Worm (Caenorhabditis elegans) whole organism, midembryonic: Measurements from ENCODE around the gene lido-18.

Experiments used
- T22C8.4 ChIP-seq: fragments of 200-800 bp; sonication (Bioruptor generic); IDR thresholded peaks from 2 replicates; pipeline ENCODE4 v1.3.6; 2022; ENCODE audit warnings: missing genetic modification characterization, missing compliant biosample characterization
- cog-1 ChIP-seq: sonication (generic microtip); optimal IDR thresholded peaks from 2 replicates; lab custom pipeline; 2016; ENCODE audit warnings: missing genetic modification characterization, missing compliant biosample characterization
- flt-1 ChIP-seq: fragments of 200-800 bp; sonication (Bioruptor generic); IDR thresholded peaks from 2 replicates; pipeline ENCODE4 v1.3.6; 2022; ENCODE audit warnings: missing genetic modification characterization, missing compliant biosample characterization
- klf-2 ChIP-seq: fragments of 200-800 bp; sonication (Bioruptor generic); conservative IDR thresholded peaks from 2 replicates; pipeline ENCODE4 v1.3.6; 2022; ENCODE audit warnings: missing genetic modification reagents, missing genetic modification characterization, missing compliant biosample characterization
- med-1 ChIP-seq: sonication (generic microtip); optimal IDR thresholded peaks from 2 replicates; lab custom pipeline; 2017; ENCODE audit warnings: missing genetic modification characterization, mild to moderate bottlenecking, missing compliant biosample characterization, antibody characterized with exemption, missing genetic modification reagents; ENCODE audit not compliant: insufficient read depth
- ref-1 ChIP-seq: fragments of 200-800 bp; sonication (Bioruptor generic); conservative IDR thresholded peaks from 2 replicates; pipeline ENCODE4 v1.3.6; 2022; ENCODE audit warnings: missing genetic modification reagents, missing genetic modification characterization, missing compliant biosample characterization
- tab-1 ChIP-seq: fragments of 200-800 bp; sonication (Bioruptor generic); IDR thresholded peaks from 2 replicates; pipeline ENCODE4 v1.3.6; 2022; ENCODE audit warnings: missing genetic modification characterization, missing compliant biosample characterization
- ztf-23 ChIP-seq: fragments of 200-800 bp; sonication (Bioruptor generic); IDR thresholded peaks from 2 replicates; pipeline ENCODE4 v1.3.6; 2022; ENCODE audit warnings: missing genetic modification reagents, missing genetic modification characterization, missing compliant biosample characterization

DNA sequence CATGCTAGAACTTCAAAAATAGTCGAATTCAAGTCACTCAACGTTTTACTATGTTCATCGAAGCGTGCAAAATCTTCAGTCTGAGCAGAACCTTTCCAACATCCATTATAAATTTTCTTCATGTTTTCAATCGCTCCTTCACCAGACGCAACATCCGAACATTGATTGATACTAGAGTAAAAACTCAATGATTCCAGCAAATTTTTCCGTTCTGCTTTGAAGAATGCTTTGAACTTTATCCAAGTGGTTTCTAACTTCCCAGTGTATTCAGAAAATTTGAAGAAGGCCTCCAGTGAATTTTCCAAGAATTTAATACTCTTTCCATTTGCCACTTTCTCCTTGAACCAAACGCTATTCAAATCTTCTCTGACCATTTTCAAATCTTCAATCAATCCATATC, 30.2 kb downstream of the lido-18 start:
- TF ChIP-seq cog-1 (tag; lab: Kevin White, UChicago) = no peak
- no peak for TF ChIP-seq flt-1 (GFP tag; lab: Robert Waterston, UW)
- no peak for TF ChIP-seq ref-1 (GFP tag; lab: Robert Waterston, UW)
- TF ChIP-seq tab-1 = no peak
- TF ChIP-seq klf-2 (GFP tag; lab: Robert Waterston, UW) = no peak
- no peak for TF ChIP-seq ztf-23 (GFP tag; lab: Robert Waterston, UW)
- TF ChIP-seq T22C8.4 (GFP tag; lab: Robert Waterston, UW) = no peak
- no peak for TF ChIP-seq med-1 (GFP tag; lab: Kevin White, UChicago)
